Fruit fly (Drosophila melanogaster): Measurements from ENCODE around the gene Ide.

The Ide gene

dm6 chr3L:20375878-20376563 is at the start of gene Ide, which contains the start of gene RhoBTB:
TSS of gene Ide (minus strand) at chr3L:20375896.
TSS of gene RhoBTB (plus strand) at chr3L:20376242.
- peak; percentile 90 for TF ChIP-seq cyc (GFP tag; optimal IDR thresholded peaks at IDR 0.05)
- peak; percentile 55 for TF ChIP-seq CG7368 (GFP tag; optimal IDR thresholded peaks at IDR 0.05)
- peak; percentile 58 for TF ChIP-seq CG1621 (tag; optimal IDR thresholded peaks at IDR 0.05)
- TF ChIP-seq lz (GFP tag; optimal IDR thresholded peaks at IDR 0.05): peak; percentile 92
- TF ChIP-seq Hr39 (GFP tag; optimal IDR thresholded peaks at IDR 0.05): peak; percentile 93
- TF ChIP-seq net (GFP tag; optimal IDR thresholded peaks at IDR 0.05): peak; percentile 41
- no peak for TF ChIP-seq CG6276 (GFP tag; optimal IDR thresholded peaks at IDR 0.05)
- no peak for TF ChIP-seq fd85E (GFP tag; optimal IDR thresholded peaks at IDR 0.05)
- peak; percentile 88 for TF ChIP-seq Hr4 (GFP tag; optimal IDR thresholded peaks at IDR 0.05)
- peak; percentile 86 for TF ChIP-seq achi (GFP tag; optimal IDR thresholded peaks at IDR 0.05)
- TF ChIP-seq CG11294 (GFP tag; IDR thresholded peaks at IDR 0.05): peak; percentile 52; the same call in 1 of the 2 replicates
- peak; percentile 89 for TF ChIP-seq Ets21C (GFP tag; optimal IDR thresholded peaks at IDR 0.05)
- TF ChIP-seq Sox102F (GFP tag; optimal IDR thresholded peaks at IDR 0.05): no peak
- TF ChIP-seq CG31627 (GFP tag; optimal IDR thresholded peaks at IDR 0.05): peak; percentile 94
- TF ChIP-seq spab (GFP tag; optimal IDR thresholded peaks at IDR 0.05): peak; percentile 32
- TF ChIP-seq CG34406 (GFP tag; optimal IDR thresholded peaks at IDR 0.05): peak; percentile 69
- peak; percentile 83 for TF ChIP-seq CG3032 (tag; optimal IDR thresholded peaks at IDR 0.05)
- peak; percentile 53 for TF ChIP-seq CG8632 (GFP tag; optimal IDR thresholded peaks at IDR 0.05)
- TF ChIP-seq Hr38 (GFP tag; optimal IDR thresholded peaks at IDR 0.05): peak; percentile 28
- peak; percentile 79 for TF ChIP-seq topi (GFP tag; optimal IDR thresholded peaks at IDR 0.05)
- TF ChIP-seq ss (GFP tag; optimal IDR thresholded peaks at IDR 0.05): peak in 1 of 2 experiments; percentile 45
- TF ChIP-seq CG15336 (GFP tag; IDR thresholded peaks at IDR 0.05): no peak
- peak; percentile 59; the same call in 1 of the 3 replicates for TF ChIP-seq CG6163 (GFP tag; IDR thresholded peaks at IDR 0.05)
- TF ChIP-seq Ets96B (tag; optimal IDR thresholded peaks at IDR 0.05): peak; percentile 52
- TF ChIP-seq CG6854 (GFP tag; optimal IDR thresholded peaks at IDR 0.05): no peak
- no peak for TF ChIP-seq Sox14 (GFP tag; optimal IDR thresholded peaks at IDR 0.05)
- no peak for TF ChIP-seq Met (GFP tag; optimal IDR thresholded peaks at IDR 0.05)
- TF ChIP-seq dsx (GFP tag; optimal IDR thresholded peaks at IDR 0.05; ENCODE audit: poor library complexity, severe bottlenecking): peak; percentile 53
- TF ChIP-seq vri (GFP tag; optimal IDR thresholded peaks at IDR 0.05): no peak
- TF ChIP-seq CG3919 (GFP tag; optimal IDR thresholded peaks at IDR 0.05): peak; percentile 76
- TF ChIP-seq CG8119 (GFP tag; IDR thresholded peaks at IDR 0.05): peak; percentile 42; the same call in 1 of the 3 replicates
- TF ChIP-seq Eip78C (GFP tag): peak; percentile 83
- peak; percentile 88 for TF ChIP-seq acj6 (GFP tag; optimal IDR thresholded peaks at IDR 0.05)
- peak; percentile 59 for TF ChIP-seq fd59A (GFP tag; optimal IDR thresholded peaks at IDR 0.05)
- TF ChIP-seq eg (GFP tag; IDR thresholded peaks at IDR 0.05): peak; percentile 82
- peak; percentile 75 for TF ChIP-seq CG6792 (GFP tag; optimal IDR thresholded peaks at IDR 0.05)
- TF ChIP-seq Blimp-1 (GFP tag; optimal IDR thresholded peaks at IDR 0.05): peak; percentile 41
- peak; percentile 73 for TF ChIP-seq CG4318 (GFP tag; optimal IDR thresholded peaks at IDR 0.05)
- TF ChIP-seq Gug (GFP tag; IDR thresholded peaks at IDR 0.05): peak; percentile 81
- peak; percentile 77 for TF ChIP-seq Eip75B (GFP tag; optimal IDR thresholded peaks at IDR 0.05)
- no peak for TF ChIP-seq CG16779 (tag; optimal IDR thresholded peaks at IDR 0.05)
- TF ChIP-seq CG11902 (GFP tag; optimal IDR thresholded peaks at IDR 0.05): peak; percentile 91
- TF ChIP-seq dac (GFP tag; optimal IDR thresholded peaks at IDR 0.05): peak; percentile 51
- TF ChIP-seq CG8319 (GFP tag; optimal IDR thresholded peaks at IDR 0.05): peak; percentile 78
- TF ChIP-seq fkh (GFP tag; optimal IDR thresholded peaks at IDR 0.05): no peak
- no peak for TF ChIP-seq CG6808 (GFP tag; optimal IDR thresholded peaks at IDR 0.05)
- peak in 1 of 2 experiments; percentile 34 for TF ChIP-seq salr (GFP tag; optimal IDR thresholded peaks at IDR 0.05)
- peak; percentile 86 for TF ChIP-seq CG10631 (GFP tag; optimal IDR thresholded peaks at IDR 0.05)
- TF ChIP-seq esn (GFP tag; optimal IDR thresholded peaks at IDR 0.05): peak; percentile 80
- no peak for TF ChIP-seq svp (GFP tag)
- TF ChIP-seq Lpt (GFP tag; optimal IDR thresholded peaks at IDR 0.05): peak; percentile 64

Data from whole organism, prepupa.